Worm (Caenorhabditis elegans): ENCODE measurements around the gene acl-3.

ce11 chrIV:11627847-11628246, 24.0 kb downstream of the acl-3 start, which contains the start of gene lys-6:
- TF ChIP-seq dmd-4 (tag; optimal IDR thresholded peaks at IDR 0.05; ENCODE audit: borderline replicate concordance), result no peak
- TF ChIP-seq eyg-1 (tag; optimal IDR thresholded peaks at IDR 0.05), result no peak
- TF ChIP-seq ceh-31 (tag; optimal IDR thresholded peaks at IDR 0.05), result no peak
- TF ChIP-seq ceh-34 (tag; optimal IDR thresholded peaks at IDR 0.05), result no peak

Measured in whole organism, late embryonic.